Fruit fly (Drosophila melanogaster) whole organism, embryonic: ENCODE results near the gene CG4658.
A peak's percentile ranks its signal among the peaks of the same experiment; 100 is the strongest.

Source experiments
- ATbp ChIP-seq: fragments of 200-800 bp; sonication (Bioruptor generic); optimal IDR thresholded peaks from 2 replicates; lab custom pipeline; 2017; ENCODE audit warnings: missing biosample characterization, mild to moderate bottlenecking, missing genetic modification characterization, missing genetic modification reagents
- Abd-B ChIP-seq: fragments of 200-800 bp; sonication (Bioruptor generic); optimal IDR thresholded peaks from 2 replicates; lab custom pipeline; 2018; ENCODE audit warnings: missing biosample characterization, mild to moderate bottlenecking, missing genetic modification characterization, moderate library complexity
- Awh ChIP-seq: fragments of 200-800 bp; sonication (Bioruptor generic); IDR thresholded peaks from 2 replicates; pipeline ENCODE4, ENCODE4 v1.3.6; 2022; ENCODE audit warnings: missing biosample characterization, missing genetic modification characterization
- B-H1 ChIP-seq: fragments of 200-800 bp; sonication (Bioruptor generic); IDR thresholded peaks from 3 replicates; pipeline ENCODE4 v1.3.6; 2022; ENCODE audit warnings: missing biosample characterization, missing genetic modification characterization
- B-H2 ChIP-seq: fragments of 200-800 bp; sonication (Bioruptor generic); optimal IDR thresholded peaks from 2 replicates; lab custom pipeline; 2018; ENCODE audit warnings: missing biosample characterization, mild to moderate bottlenecking, missing genetic modification characterization
- BtbVII ChIP-seq: fragments of 200-800 bp; sonication (Bioruptor generic); optimal IDR thresholded peaks from 3 replicates; lab custom pipeline; 2017; ENCODE audit warnings: missing biosample characterization, mild to moderate bottlenecking, missing genetic modification characterization
- CG11085 ChIP-seq: fragments of 200-800 bp; sonication (Bioruptor generic); IDR thresholded peaks from 2 replicates; pipeline ENCODE4 v1.3.6; 2022; ENCODE audit warnings: missing biosample characterization, missing genetic modification characterization
- CG12071 ChIP-seq: fragments of 200-800 bp; sonication (Bioruptor generic); optimal IDR thresholded peaks from 3 replicates; lab custom pipeline; 2018; ENCODE audit warnings: missing biosample characterization, mild to moderate bottlenecking, missing genetic modification characterization
- CG12299 ChIP-seq: fragments of 200-800 bp; sonication (Bioruptor generic); optimal IDR thresholded peaks from 2 replicates; lab custom pipeline; 2018; ENCODE audit warnings: missing biosample characterization, mild to moderate bottlenecking, missing genetic modification characterization
- CG12942 ChIP-seq: fragments of 200-800 bp; sonication (Bioruptor generic); optimal IDR thresholded peaks from 3 replicates; lab custom pipeline; 2016; ENCODE audit warnings: missing biosample characterization, missing genetic modification characterization
- CG14965 ChIP-seq: fragments of 200-800 bp; sonication (Bioruptor generic); optimal IDR thresholded peaks from 2 replicates; lab custom pipeline; 2016; ENCODE audit warnings: missing biosample characterization, missing genetic modification characterization, borderline replicate concordance
- CG1529 ChIP-seq: fragments of 200-800 bp; sonication (Bioruptor generic); optimal IDR thresholded peaks from 3 replicates; lab custom pipeline; 2018; ENCODE audit warnings: missing biosample characterization, missing genetic modification characterization
- CG15601 ChIP-seq: fragments of 200-800 bp; sonication (Bioruptor generic); optimal IDR thresholded peaks from 3 replicates; lab custom pipeline; 2019; ENCODE audit warnings: missing biosample characterization, mild to moderate bottlenecking, missing genetic modification characterization, moderate library complexity
- CG1647 ChIP-seq: fragments of 200-800 bp; sonication (Bioruptor generic); optimal IDR thresholded peaks from 3 replicates; lab custom pipeline; 2016; ENCODE audit warnings: missing biosample characterization, missing genetic modification characterization
- CG2116 ChIP-seq: fragments of 200-800 bp; sonication (Bioruptor generic); optimal IDR thresholded peaks from 3 replicates; lab custom pipeline; 2018; ENCODE audit warnings: missing biosample characterization, mild to moderate bottlenecking, missing genetic modification characterization
- CG2875 ChIP-seq: fragments of 200-800 bp; sonication (Bioruptor generic); optimal IDR thresholded peaks from 2 replicates; lab custom pipeline; 2017; ENCODE audit warnings: missing biosample characterization, mild to moderate bottlenecking, missing genetic modification characterization, missing genetic modification reagents
- CG34224 ChIP-seq: fragments of 200-800 bp; sonication (Bioruptor generic); IDR thresholded peaks from 3 replicates; pipeline ENCODE4 v1.3.6; 2022; ENCODE audit warnings: missing biosample characterization, missing genetic modification characterization; ENCODE audit not compliant: partially characterized antibody
- CG34422 ChIP-seq: fragments of 200-800 bp; sonication (Bioruptor generic); IDR thresholded peaks from 3 replicates; pipeline ENCODE4 v1.3.6; 2022; ENCODE audit warnings: missing biosample characterization, missing genetic modification characterization
- CG3726 ChIP-seq: fragments of 200-800 bp; sonication (Bioruptor generic); IDR thresholded peaks from 3 replicates; pipeline ENCODE4, ENCODE4 v1.3.6; 2022; ENCODE audit warnings: missing biosample characterization, missing genetic modification characterization
- CG6791 ChIP-seq: fragments of 200-800 bp; sonication (Bioruptor generic); IDR thresholded peaks from 3 replicates; pipeline ENCODE4 v1.3.6; 2022; ENCODE audit warnings: missing biosample characterization, missing genetic modification characterization; ENCODE audit not compliant: partially characterized antibody
- CG8478 ChIP-seq: fragments of >200 bp; optimal IDR thresholded peaks from 2 replicates; lab custom pipeline; 2018
- CrebB ChIP-seq: fragments of 200-800 bp; sonication (Bioruptor generic); optimal IDR thresholded peaks from 3 replicates; lab custom pipeline; 2018; ENCODE audit warnings: missing biosample characterization, mild to moderate bottlenecking, missing genetic modification characterization
- Dad ChIP-seq: fragments of 200-800 bp; sonication (Bioruptor generic); optimal IDR thresholded peaks from 3 replicates; lab custom pipeline; 2016; ENCODE audit warnings: missing biosample characterization, missing genetic modification characterization
- Deaf1 ChIP-seq: fragments of 200-800 bp; optimal IDR thresholded peaks from 3 replicates; lab custom pipeline; 2019; ENCODE audit warnings: missing biosample characterization, mild to moderate bottlenecking, missing genetic modification characterization, moderate library complexity
- Hey ChIP-seq: fragments of 200-800 bp; sonication (Bioruptor generic); optimal IDR thresholded peaks from 3 replicates; lab custom pipeline; 2018; ENCODE audit warnings: missing biosample characterization, mild to moderate bottlenecking, missing genetic modification characterization
- Kr ChIP-seq: fragments of 200-800 bp; sonication (Bioruptor generic); optimal IDR thresholded peaks from 2 replicates; lab custom pipeline; 2017; ENCODE audit warnings: missing biosample characterization, mild to moderate bottlenecking, missing genetic modification characterization
- Lpt ChIP-seq: fragments of >200 bp; optimal IDR thresholded peaks from 2 replicates; lab custom pipeline; 2018; ENCODE audit warnings: missing biosample characterization, missing genetic modification characterization
- Med ChIP-seq: fragments of 200-800 bp; sonication (Bioruptor generic); peaks from one replicate; lab custom pipeline; 2016; ENCODE audit warnings: missing biosample characterization, missing genetic modification characterization, mild to moderate bottlenecking, inconsistent platforms, moderate library complexity
- Meics ChIP-seq: fragments of 200-800 bp; sonication (Bioruptor generic); optimal IDR thresholded peaks from 2 replicates; lab custom pipeline; 2017; ENCODE audit warnings: missing biosample characterization, mild to moderate bottlenecking, missing genetic modification characterization
- Mes4 ChIP-seq: fragments of 200-800 bp; sonication (Bioruptor generic); optimal IDR thresholded peaks from 2 replicates; lab custom pipeline; 2016; ENCODE audit warnings: missing biosample characterization, missing genetic modification characterization
- NC2α ChIP-seq: fragments of 200-800 bp; sonication (Bioruptor generic); optimal IDR thresholded peaks from 2 replicates; lab custom pipeline; 2016; ENCODE audit warnings: missing biosample characterization, missing genetic modification characterization
- az2 ChIP-seq: fragments of 200-800 bp; sonication (Bioruptor generic); optimal IDR thresholded peaks from 3 replicates; lab custom pipeline; 2016; ENCODE audit warnings: missing biosample characterization, missing genetic modification characterization
- bbx ChIP-seq: fragments of 200-800 bp; sonication (Bioruptor generic); IDR thresholded peaks from 2 replicates; pipeline ENCODE4 v1.3.6; 2022; ENCODE audit warnings: missing biosample characterization, missing genetic modification characterization; ENCODE audit not compliant: partially characterized antibody
- croc ChIP-seq: fragments of 200-800 bp; sonication (Bioruptor generic); conservative IDR thresholded peaks from 3 replicates; pipeline ENCODE4 v1.3.6; 2022; ENCODE audit warnings: missing biosample characterization, missing genetic modification characterization
- crp ChIP-seq, 2 experiments: fragments of 200-800 bp; sonication (Bioruptor generic); optimal IDR thresholded peaks; 2 replicates in 1 of 2; 3 replicates in 1 of 2; lab custom pipeline; 2017; ENCODE audit warnings: missing biosample characterization in 2 of 2, missing genetic modification characterization in 2 of 2, mild to moderate bottlenecking in 1 of 2, moderate library complexity in 1 of 2
- dmrt11E ChIP-seq: fragments of 200-800 bp; sonication (Bioruptor generic); optimal IDR thresholded peaks from 3 replicates; lab custom pipeline; 2018; ENCODE audit warnings: missing biosample characterization, mild to moderate bottlenecking, missing genetic modification characterization, moderate library complexity
- fd96Cb ChIP-seq: fragments of 200-800 bp; sonication (Bioruptor generic); optimal IDR thresholded peaks from 2 replicates; lab custom pipeline; 2018; ENCODE audit warnings: missing biosample characterization, mild to moderate bottlenecking, missing genetic modification characterization, moderate library complexity
- h ChIP-seq: fragments of >200 bp; optimal IDR thresholded peaks from 2 replicates; lab custom pipeline; 2017
- klu ChIP-seq: fragments of 200-800 bp; sonication (Bioruptor generic); IDR thresholded peaks from 2 replicates; pipeline ENCODE4 v1.3.6; 2022; ENCODE audit warnings: missing biosample characterization, missing genetic modification characterization
- nerfin-2 ChIP-seq: fragments of 200-800 bp; sonication (Bioruptor generic); IDR thresholded peaks from 2 replicates; pipeline ENCODE4 v1.3.6; 2022; ENCODE audit warnings: missing biosample characterization, missing genetic modification characterization; ENCODE audit not compliant: partially characterized antibody
- nom ChIP-seq: fragments of 200-800 bp; sonication (Bioruptor generic); optimal IDR thresholded peaks from 2 replicates; lab custom pipeline; 2017; ENCODE audit warnings: missing biosample characterization, missing genetic modification characterization, mild to moderate bottlenecking, moderate library complexity, missing genetic modification reagents
- otp ChIP-seq: fragments of 200-800 bp; sonication (Bioruptor generic); IDR thresholded peaks from 3 replicates; pipeline ENCODE4, ENCODE4 v1.3.6; 2022; ENCODE audit warnings: missing biosample characterization, missing genetic modification characterization
- pan ChIP-seq, 4 experiments: fragments of >200 bp in 3 of 4; fragments of 200-800 bp in 1 of 4; sonication (Bioruptor generic) in 1 of 4; optimal IDR thresholded peaks in 3 of 4; IDR thresholded peaks in 1 of 4; 2 replicates each; pipeline versions ENCODE4 v1.3.6 to Lab custom; 2017 to 2022; ENCODE audit warnings: missing biosample characterization in 2 of 4, missing genetic modification characterization in 2 of 4, mixed read lengths in 1 of 4
- peb ChIP-seq: fragments of 200-800 bp; sonication (Bioruptor generic); IDR thresholded peaks from 2 replicates; pipeline ENCODE4 v1.3.6; 2022; ENCODE audit warnings: missing biosample characterization, missing genetic modification characterization
- pho ChIP-seq: fragments of 200-800 bp; sonication (Bioruptor generic); optimal IDR thresholded peaks from 2 replicates; lab custom pipeline; 2016; ENCODE audit warnings: missing biosample characterization, missing genetic modification characterization
- tap ChIP-seq: fragments of 200-800 bp; optimal IDR thresholded peaks from 3 replicates; lab custom pipeline; 2019; ENCODE audit warnings: missing biosample characterization, mild to moderate bottlenecking, missing genetic modification characterization, moderate library complexity
- tin ChIP-seq: fragments of 200-800 bp; sonication (Bioruptor generic); optimal IDR thresholded peaks from 3 replicates; lab custom pipeline; 2016; ENCODE audit warnings: missing biosample characterization, missing genetic modification characterization
- unc-4 ChIP-seq: fragments of 200-800 bp; sonication (Bioruptor generic); IDR thresholded peaks from 2 replicates; pipeline ENCODE4 v1.3.6; 2022; ENCODE audit warnings: missing biosample characterization, missing genetic modification characterization; ENCODE audit not compliant: partially characterized antibody
- wdn ChIP-seq: fragments of 200-800 bp; sonication (Bioruptor generic); IDR thresholded peaks from 2 replicates; pipeline ENCODE4 v1.3.6; 2022; ENCODE audit warnings: missing biosample characterization, missing genetic modification characterization
- zfh2 ChIP-seq: fragments of 200-800 bp; sonication (Bioruptor generic); optimal IDR thresholded peaks from 2 replicates; lab custom pipeline; 2016; ENCODE audit warnings: missing biosample characterization, missing genetic modification characterization

Gene CG4658

dm6 chr2L:10003593-10003992 is 46.7 kb downstream of the CG4658 start, which contains the start of gene Ndf (continued):
- no peak for TF ChIP-seq Kr (GFP tag; lab: Kevin White, UChicago)
- TF ChIP-seq CG12299 (tag; lab: Kevin White, UChicago): no peak
- no peak for TF ChIP-seq h (lab: Kevin White, UChicago)
- peak; percentile 69 for TF ChIP-seq tin (GFP tag; lab: Kevin White, UChicago)
- peak; percentile 50 for TF ChIP-seq CG12942
- TF ChIP-seq CG12071 (GFP tag; lab: Kevin White, UChicago): no peak
- TF ChIP-seq Awh (GFP tag; lab: Robert Waterston, UW): 0 out of 2 replicates have a peak, but pooled peaks have one; percentile 8
- peak in 1 of 2 experiments; percentile 16 for TF ChIP-seq crp (GFP tag; optimal IDR thresholded peaks at IDR 0.05; lab: Kevin White, UChicago)
- TF ChIP-seq Med: peak; percentile 98
- TF ChIP-seq dmrt11E (tag; lab: Kevin White, UChicago): peak; percentile 48
- peak; percentile 63 for TF ChIP-seq Meics
- no peak for TF ChIP-seq CG1529 (GFP tag; lab: Kevin White, UChicago)
- peak; percentile 33 for TF ChIP-seq CG15601
- TF ChIP-seq croc (GFP tag; lab: Robert Waterston, UW): no peak
- peak; percentile 30; the same call in 1 of the 2 replicates for TF ChIP-seq nerfin-2 (GFP tag; lab: Robert Waterston, UW)
- TF ChIP-seq CG2875 (GFP tag; lab: Kevin White, UChicago): peak; percentile 23
- peak; percentile 61 for TF ChIP-seq pho (GFP tag; lab: Kevin White, UChicago)
- peak; percentile 69 for TF ChIP-seq zfh2
- no peak for TF ChIP-seq CG8478 (lab: Kevin White, UChicago)
- TF ChIP-seq CG14965 (GFP tag; lab: Kevin White, UChicago): no peak
- peak; percentile 76 for TF ChIP-seq Dad (GFP tag; lab: Kevin White, UChicago)
- peak; percentile 29 for TF ChIP-seq CG1647
- no peak for TF ChIP-seq peb (GFP tag; lab: Robert Waterston, UW)
- TF ChIP-seq tap (tag; lab: Kevin White, UChicago): no peak
- peak; percentile 82 for TF ChIP-seq B-H2
- 0 out of 3 replicates have a peak, but pooled peaks have one; percentile 40 for TF ChIP-seq CG3726 (GFP tag; lab: Robert Waterston, UW)
- no peak for TF ChIP-seq pan (optimal IDR thresholded peaks at IDR 0.05; lab: Kevin White, UChicago)
- peak in 1 of 2 experiments; percentile 68 for TF ChIP-seq pan (GFP tag; optimal IDR thresholded peaks at IDR 0.05 in 1 of 2, IDR thresholded peaks at IDR 0.05 in 1 of 2)
- TF ChIP-seq NC2α (GFP tag; lab: Kevin White, UChicago): peak; percentile 18
- peak; percentile 21 for TF ChIP-seq BtbVII
- peak; percentile 22 for TF ChIP-seq Abd-B (GFP tag; lab: Kevin White, UChicago)
- peak; percentile 78 for TF ChIP-seq CG34422 (GFP tag; lab: Robert Waterston, UW)
- TF ChIP-seq Deaf1 (tag; lab: Kevin White, UChicago): peak; percentile 23
- TF ChIP-seq CG6791 (GFP tag; lab: Robert Waterston, UW): peak; percentile 83
- no peak for TF ChIP-seq ATbp (GFP tag; lab: Kevin White, UChicago)
- TF ChIP-seq Mes4 (GFP tag; lab: Kevin White, UChicago): peak; percentile 24
- TF ChIP-seq fd96Cb (tag; lab: Kevin White, UChicago): peak; percentile 21
- TF ChIP-seq B-H1: no peak
- no peak for TF ChIP-seq Lpt (GFP tag; lab: Kevin White, UChicago)
- TF ChIP-seq unc-4 (GFP tag; lab: Robert Waterston, UW): peak; percentile 71
- peak; percentile 34 for TF ChIP-seq nom (GFP tag; lab: Kevin White, UChicago)
- peak; percentile 66 for TF ChIP-seq CrebB (tag; lab: Kevin White, UChicago)
- peak; percentile 87 for TF ChIP-seq bbx (GFP tag; lab: Robert Waterston, UW)
- 0 out of 2 replicates have a peak, but pooled peaks have one; percentile 9 for TF ChIP-seq klu (GFP tag; lab: Robert Waterston, UW)
- peak; percentile 68 for TF ChIP-seq otp (GFP tag; lab: Robert Waterston, UW)
- peak; percentile 73 for TF ChIP-seq wdn (GFP tag; lab: Robert Waterston, UW)
- peak; percentile 77 for TF ChIP-seq CG2116
- peak; percentile 50 for TF ChIP-seq az2
- TF ChIP-seq CG34224 (GFP tag; lab: Robert Waterston, UW): peak; percentile 71
- TF ChIP-seq CG11085: peak; percentile 67
- TF ChIP-seq Hey (tag; lab: Kevin White, UChicago): no peak
